Worm (Caenorhabditis elegans) whole organism, dauer: ENCODE results near the gene K07C5.9.
"Not testable (repeated sequence)": the region's sequence is repeated elsewhere in the genome, so short reads cannot be mapped to it uniquely, and the experiment has no call there.

ENCODE experiments used
- unc-62 ChIP-seq: sonication (generic microtip); optimal IDR thresholded peaks from 2 replicates; lab custom pipeline; 2017; ENCODE audit warnings: missing biosample characterization, missing genetic modification reagents, missing genetic modification characterization

The K07C5.9 gene

ce11 chrV:10361830-10362397 lies 12.0 kb upstream of the K07C5.9 start, which contains the start of gene cash-1:
TSS of gene cash-1 (plus strand) at chrV:10362261.
- no peak for TF ChIP-seq unc-62 (GFP tag; lab: Kevin White, UChicago)

- no peak for TF ChIP-seq unc-62 (GFP tag; lab: Kevin White, UChicago)
Observed at ce11 chrV:10360186-10360585, 10.2 kb upstream of the K07C5.9 start.

ce11 chrV:10358238-10358637 lies 8.3 kb upstream of the K07C5.9 start, which contains the start of gene ttll-15:
TSS of gene ttll-15 (plus strand) at chrV:10358538.
- TF ChIP-seq unc-62 (GFP tag; lab: Kevin White, UChicago), result no peak

ce11 chrV:10357467-10357953 lies 7.6 kb upstream of the K07C5.9 start, which contains the start of gene ceeh-2:
TSS of gene ceeh-2 (minus strand) at chrV:10357903.
- no peak for TF ChIP-seq unc-62 (GFP tag; lab: Kevin White, UChicago)

ce11 chrV:10355773-10356335 lies 5.9 kb upstream of the K07C5.9 start, which contains the start of gene sluh-7:
TSS of gene sluh-7 (minus strand) at chrV:10355823.
- no peak for TF ChIP-seq unc-62 (GFP tag; lab: Kevin White, UChicago)

- TF ChIP-seq unc-62 (GFP tag; lab: Kevin White, UChicago), result no peak
Observed at ce11 chrV:10352928-10353427, 3.0 kb upstream of the K07C5.9 start, which contains the start of gene nol-56. TSS of gene nol-56 (minus strand) at chrV:10352978.

- TF ChIP-seq unc-62 (GFP tag; lab: Kevin White, UChicago), result no peak
Observed at ce11 chrV:10342904-10343303, 7.0 kb downstream of the K07C5.9 start, which contains the start of gene K07C5.3. TSS of gene K07C5.3 (plus strand) at chrV:10343032.

ce11 chrV:10341905-10342328 lies 8.0 kb downstream of the K07C5.9 start, which contains the start of gene K07C5.13:
TSS of gene K07C5.13 (plus strand) at chrV:10342055.
- not testable (repeated sequence) for TF ChIP-seq unc-62 (GFP tag; lab: Kevin White, UChicago)

- no peak for TF ChIP-seq unc-62 (GFP tag; lab: Kevin White, UChicago)
Observed at ce11 chrV:10339200-10339599, 10.8 kb downstream of the K07C5.9 start, which contains the start of gene K07C5.2. TSS of gene K07C5.2 (plus strand) at chrV:10339500.

ce11 chrV:10338305-10338992 lies 11.5 kb downstream of the K07C5.9 start, which contains the start of gene arx-2:
TSS of gene arx-2 (minus strand) at chrV:10338355.
- no peak for TF ChIP-seq unc-62 (GFP tag; lab: Kevin White, UChicago)

ce11 chrV:10333843-10334242 lies 16.1 kb downstream of the K07C5.9 start:
- TF ChIP-seq unc-62 (GFP tag; lab: Kevin White, UChicago), result no peak

ce11 chrV:10332012-10332411 lies 17.9 kb downstream of the K07C5.9 start, which contains the start of gene crm-1:
TSS of gene crm-1 (minus strand) at chrV:10332112.
- TF ChIP-seq unc-62 (GFP tag; lab: Kevin White, UChicago), result no peak

ce11 chrV:10328080-10328479 lies 21.9 kb downstream of the K07C5.9 start:
- no peak for TF ChIP-seq unc-62 (GFP tag; lab: Kevin White, UChicago)

ce11 chrV:10323537-10323936 lies 26.4 kb downstream of the K07C5.9 start:
- no peak for TF ChIP-seq unc-62 (GFP tag; lab: Kevin White, UChicago)

ce11 chrV:10320101-10320761 lies 29.7 kb downstream of the K07C5.9 start, which contains the start of the genes gna-1 and B0024.13:
TSS of gene gna-1 (minus strand) at chrV:10320151.
TSS of gene B0024.13 (plus strand) at chrV:10320711.
- no peak for TF ChIP-seq unc-62 (GFP tag; lab: Kevin White, UChicago)
